Fruit fly (Drosophila melanogaster) whole organism, embryonic: Measurements from ENCODE around the gene Vha16-2.

ENCODE experiments used
- Asciz ChIP-seq: fragments of 200-800 bp; sonication (Bioruptor generic); optimal IDR thresholded peaks from 2 replicates; lab custom pipeline; 2017; ENCODE audit warnings: missing biosample characterization, mild to moderate bottlenecking, missing genetic modification characterization, missing genetic modification reagents
- Bgb ChIP-seq: fragments of 200-800 bp; sonication (Bioruptor generic); IDR thresholded peaks from 2 replicates; pipeline ENCODE4 v1.3.6; 2022; ENCODE audit warnings: missing biosample characterization, missing genetic modification characterization; ENCODE audit not compliant: partially characterized antibody
- Blimp-1 ChIP-seq: fragments of 200-800 bp; sonication (Bioruptor generic); optimal IDR thresholded peaks from 3 replicates; lab custom pipeline; 2018; ENCODE audit warnings: missing biosample characterization, missing genetic modification characterization, mild to moderate bottlenecking, moderate library complexity, missing genetic modification reagents
- CG10565 ChIP-seq: fragments of 200-800 bp; sonication (Bioruptor generic); optimal IDR thresholded peaks from 3 replicates; lab custom pipeline; 2016; ENCODE audit warnings: missing biosample characterization, mild to moderate bottlenecking, missing genetic modification characterization
- CG12104 ChIP-seq: fragments of 200-800 bp; sonication (Bioruptor generic); optimal IDR thresholded peaks from 3 replicates; lab custom pipeline; 2016; ENCODE audit warnings: missing biosample characterization, missing genetic modification characterization
- CG12236 ChIP-seq: fragments of 200-800 bp; sonication (Bioruptor generic); optimal IDR thresholded peaks from 2 replicates; lab custom pipeline; 2016; ENCODE audit warnings: missing biosample characterization, missing genetic modification characterization
- CG13775 ChIP-seq: fragments of 200-800 bp; sonication (Bioruptor generic); optimal IDR thresholded peaks from 3 replicates; lab custom pipeline; 2017; ENCODE audit warnings: missing biosample characterization, mild to moderate bottlenecking, missing genetic modification characterization
- CG14050 ChIP-seq: fragments of 200-800 bp; sonication (Bioruptor generic); IDR thresholded peaks from 3 replicates; pipeline ENCODE4 v1.3.6; 2022; ENCODE audit warnings: missing biosample characterization, missing genetic modification characterization
- CG15479 ChIP-seq: fragments of 200-800 bp; sonication (Bioruptor generic); optimal IDR thresholded peaks from 3 replicates; lab custom pipeline; 2019; ENCODE audit warnings: missing biosample characterization, mild to moderate bottlenecking, missing genetic modification characterization, moderate library complexity
- CG15514 ChIP-seq: fragments of 200-800 bp; sonication (Bioruptor generic); optimal IDR thresholded peaks from 3 replicates; lab custom pipeline; 2017; ENCODE audit warnings: missing biosample characterization, missing genetic modification characterization, mild to moderate bottlenecking, moderate library complexity, missing genetic modification reagents
- CG17912 ChIP-seq: fragments of 200-800 bp; sonication (Bioruptor generic); optimal IDR thresholded peaks from 2 replicates; lab custom pipeline; 2018; ENCODE audit warnings: missing biosample characterization, mild to moderate bottlenecking, missing genetic modification characterization
- CG18011 ChIP-seq: fragments of 200-800 bp; sonication (Bioruptor generic); optimal IDR thresholded peaks from 2 replicates; lab custom pipeline; 2017; ENCODE audit warnings: missing biosample characterization, missing genetic modification characterization, mild to moderate bottlenecking, moderate library complexity, missing genotype
- CG2712 ChIP-seq: fragments of 200-800 bp; optimal IDR thresholded peaks from 3 replicates; lab custom pipeline; 2019; ENCODE audit warnings: missing biosample characterization, mild to moderate bottlenecking, missing genetic modification characterization, moderate library complexity
- CG32767 ChIP-seq: fragments of 200-800 bp; sonication (Bioruptor generic); IDR thresholded peaks from 2 replicates; pipeline ENCODE4 v1.3.6; 2022; ENCODE audit warnings: missing biosample characterization, missing genetic modification characterization
- CG4424 ChIP-seq: fragments of 200-800 bp; sonication (Bioruptor generic); optimal IDR thresholded peaks from 3 replicates; lab custom pipeline; 2016; ENCODE audit warnings: missing biosample characterization, missing genetic modification characterization
- CG4730 ChIP-seq: fragments of 200-800 bp; sonication (Bioruptor generic); IDR thresholded peaks from 2 replicates; pipeline ENCODE4 v1.3.6; 2022; ENCODE audit warnings: missing biosample characterization, missing genetic modification characterization
- CG6272 ChIP-seq: fragments of 200-800 bp; sonication (Bioruptor generic); IDR thresholded peaks from 2 replicates; pipeline ENCODE4 v1.3.6; 2022; ENCODE audit warnings: missing biosample characterization, missing genetic modification characterization
- CG9215 ChIP-seq: fragments of 200-800 bp; sonication (Bioruptor generic); IDR thresholded peaks from 2 replicates; pipeline ENCODE4 v1.3.6; 2022; ENCODE audit warnings: missing biosample characterization, missing genetic modification characterization
- CG9797 ChIP-seq: fragments of 200-800 bp; sonication (Bioruptor generic); optimal IDR thresholded peaks from 3 replicates; lab custom pipeline; 2018; ENCODE audit warnings: missing biosample characterization, mild to moderate bottlenecking, missing genetic modification characterization
- CHES-1-like ChIP-seq: fragments of 200-800 bp; sonication (Bioruptor generic); optimal IDR thresholded peaks from 2 replicates; lab custom pipeline; 2016; ENCODE audit warnings: missing biosample characterization, missing genetic modification characterization
- Deaf1 ChIP-seq: fragments of 200-800 bp; optimal IDR thresholded peaks from 3 replicates; lab custom pipeline; 2019; ENCODE audit warnings: missing biosample characterization, mild to moderate bottlenecking, missing genetic modification characterization, moderate library complexity
- Ets65A ChIP-seq: fragments of 200-800 bp; sonication (Bioruptor generic); peaks from one replicate; lab custom pipeline; 2016; ENCODE audit warnings: missing biosample characterization, missing genetic modification characterization
- HHEX ChIP-seq: fragments of 200-800 bp; sonication (Bioruptor generic); optimal IDR thresholded peaks from 3 replicates; lab custom pipeline; 2017; ENCODE audit warnings: missing biosample characterization, mild to moderate bottlenecking, missing genetic modification characterization, missing genetic modification reagents
- Hr39 ChIP-seq: fragments of >200 bp; optimal IDR thresholded peaks from 2 replicates; lab custom pipeline; 2017
- NC2β ChIP-seq: fragments of 200-800 bp; sonication (Bioruptor generic); optimal IDR thresholded peaks from 2 replicates; lab custom pipeline; 2016; ENCODE audit warnings: missing biosample characterization, missing genetic modification characterization
- NFAT ChIP-seq: fragments of 200-800 bp; sonication (Bioruptor generic); IDR thresholded peaks from 2 replicates; pipeline ENCODE4 v1.3.6; 2022; ENCODE audit warnings: missing biosample characterization, missing genetic modification characterization
- PHDP ChIP-seq: fragments of 200-800 bp; sonication (Bioruptor generic); optimal IDR thresholded peaks from 3 replicates; lab custom pipeline; 2018; ENCODE audit warnings: missing biosample characterization, mild to moderate bottlenecking, missing genetic modification characterization, moderate library complexity
- Ptx1 ChIP-seq: fragments of 200-800 bp; sonication (Bioruptor generic); IDR thresholded peaks from 2 replicates; pipeline ENCODE4 v1.3.6; 2022; ENCODE audit warnings: missing biosample characterization, missing genetic modification characterization
- Ravus ChIP-seq: fragments of 200-800 bp; sonication (Bioruptor generic); IDR thresholded peaks from 2 replicates; pipeline ENCODE4 v1.3.6; 2022; ENCODE audit warnings: missing biosample characterization, missing genetic modification characterization
- Rfx ChIP-seq: fragments of 200-800 bp; sonication (Bioruptor generic); IDR thresholded peaks from 2 replicates; pipeline ENCODE4 v1.3.6; 2022; ENCODE audit warnings: missing biosample characterization, missing genetic modification characterization
- Sox102F ChIP-seq: fragments of 200-800 bp; sonication (Bioruptor generic); optimal IDR thresholded peaks from 2 replicates; lab custom pipeline; 2018; ENCODE audit warnings: missing biosample characterization, mild to moderate bottlenecking, missing genetic modification characterization, moderate library complexity
- TFAM ChIP-seq: fragments of 200-800 bp; sonication (Bioruptor generic); optimal IDR thresholded peaks from 2 replicates; lab custom pipeline; 2017; ENCODE audit warnings: missing biosample characterization, missing genetic modification characterization, inconsistent platforms
- ase ChIP-seq: fragments of 200-800 bp; sonication (Bioruptor generic); IDR thresholded peaks from 3 replicates; pipeline ENCODE4 v1.3.6; 2022; ENCODE audit warnings: missing biosample characterization, missing genetic modification characterization
- bab2 ChIP-seq: fragments of 200-800 bp; sonication (Bioruptor generic); optimal IDR thresholded peaks from 2 replicates; lab custom pipeline; 2016; ENCODE audit warnings: missing biosample characterization, missing genetic modification characterization
- chif ChIP-seq, 2 experiments: fragments of 200-800 bp; sonication (Bioruptor generic); optimal IDR thresholded peaks; 3 replicates each; lab custom pipeline; 2016; ENCODE audit warnings: missing biosample characterization in 2 of 2, missing genetic modification characterization in 2 of 2
- corto ChIP-seq: fragments of 200-800 bp; sonication (Bioruptor generic); optimal IDR thresholded peaks from 2 replicates; lab custom pipeline; 2016; ENCODE audit warnings: missing biosample characterization, mild to moderate bottlenecking, missing genetic modification characterization, moderate library complexity
- crp ChIP-seq, 2 experiments: fragments of 200-800 bp; sonication (Bioruptor generic); optimal IDR thresholded peaks; 2 replicates in 1 of 2; 3 replicates in 1 of 2; lab custom pipeline; 2017; ENCODE audit warnings: missing biosample characterization in 2 of 2, missing genetic modification characterization in 2 of 2, mild to moderate bottlenecking in 1 of 2, moderate library complexity in 1 of 2
- en ChIP-seq: fragments of 200-800 bp; sonication (Bioruptor generic); optimal IDR thresholded peaks from 2 replicates; lab custom pipeline; 2016; ENCODE audit warnings: missing biosample characterization, missing genetic modification characterization
- exex ChIP-seq: fragments of 200-800 bp; sonication (Bioruptor generic); optimal IDR thresholded peaks from 4 replicates; lab custom pipeline; 2018; ENCODE audit warnings: missing biosample characterization, mild to moderate bottlenecking, missing genetic modification characterization, moderate library complexity
- fu2 ChIP-seq: fragments of 200-800 bp; sonication (Bioruptor generic); optimal IDR thresholded peaks from 2 replicates; lab custom pipeline; 2016; ENCODE audit warnings: missing biosample characterization, missing genetic modification characterization
- maf-S ChIP-seq: fragments of 200-800 bp; sonication (Bioruptor generic); optimal IDR thresholded peaks from 2 replicates; lab custom pipeline; 2016; ENCODE audit warnings: missing biosample characterization, missing genetic modification characterization
- mirr ChIP-seq: fragments of 200-800 bp; sonication (Bioruptor generic); optimal IDR thresholded peaks from 3 replicates; lab custom pipeline; 2018; ENCODE audit warnings: missing biosample characterization, mild to moderate bottlenecking, missing genetic modification characterization
- peb ChIP-seq: fragments of 200-800 bp; sonication (Bioruptor generic); IDR thresholded peaks from 2 replicates; pipeline ENCODE4 v1.3.6; 2022; ENCODE audit warnings: missing biosample characterization, missing genetic modification characterization
- row ChIP-seq: fragments of 200-800 bp; sonication (Bioruptor generic); IDR thresholded peaks from 3 replicates; pipeline ENCODE4 v1.3.6; 2022; ENCODE audit warnings: missing biosample characterization, missing genetic modification characterization
- run ChIP-seq: fragments of 200-800 bp; sonication (Bioruptor generic); optimal IDR thresholded peaks from 3 replicates; lab custom pipeline; 2018; ENCODE audit warnings: missing biosample characterization, mild to moderate bottlenecking, missing genetic modification characterization
- tin ChIP-seq: fragments of 200-800 bp; sonication (Bioruptor generic); optimal IDR thresholded peaks from 3 replicates; lab custom pipeline; 2016; ENCODE audit warnings: missing biosample characterization, missing genetic modification characterization
- tio ChIP-seq: fragments of 200-800 bp; sonication (Bioruptor generic); optimal IDR thresholded peaks from 2 replicates; lab custom pipeline; 2017; ENCODE audit warnings: missing biosample characterization, missing genetic modification characterization, inconsistent platforms
- tna ChIP-seq: fragments of 200-800 bp; sonication (Bioruptor generic); IDR thresholded peaks from 2 replicates; pipeline ENCODE4 v1.3.6; 2022; ENCODE audit warnings: missing biosample characterization, missing genetic modification characterization; ENCODE audit not compliant: partially characterized antibody
- tup ChIP-seq: fragments of 200-800 bp; sonication (Bioruptor generic); optimal IDR thresholded peaks from 2 replicates; lab custom pipeline; 2016; ENCODE audit warnings: missing biosample characterization, mild to moderate bottlenecking, missing genetic modification characterization, moderate library complexity
- z ChIP-seq: fragments of 200-800 bp; sonication (Bioruptor generic); IDR thresholded peaks from 3 replicates; pipeline ENCODE4 v1.3.6; 2022; ENCODE audit warnings: missing biosample characterization, missing genetic modification characterization
- zen ChIP-seq: fragments of 200-800 bp; sonication (Bioruptor generic); optimal IDR thresholded peaks from 3 replicates; lab custom pipeline; 2018; ENCODE audit warnings: missing biosample characterization, mild to moderate bottlenecking, missing genetic modification characterization, moderate library complexity

Gene Vha16-2

dm6 chr3L:11429695-11430094 lies 45.1 kb upstream of the Vha16-2 start (continued):
- no peak for TF ChIP-seq corto (GFP tag; lab: Kevin White, UChicago)
- no peak for TF ChIP-seq CG6272
- TF ChIP-seq tup (GFP tag; lab: Kevin White, UChicago), result no peak
- TF ChIP-seq run, result no peak
- TF ChIP-seq fu2, result peak; percentile 10
- TF ChIP-seq exex (tag; lab: Kevin White, UChicago), result no peak
- no peak for TF ChIP-seq TFAM
- TF ChIP-seq z (GFP tag; lab: Robert Waterston, UW), result no peak
- TF ChIP-seq zen (tag; lab: Kevin White, UChicago), result no peak
- TF ChIP-seq Ets65A (GFP tag; lab: Kevin White, UChicago), result peak; percentile 79
- TF ChIP-seq Deaf1 (tag; lab: Kevin White, UChicago), result no peak
- no peak for TF ChIP-seq bab2 (GFP tag; lab: Kevin White, UChicago)
- TF ChIP-seq CG10565 (GFP tag; lab: Kevin White, UChicago), result no peak
- peak; percentile 57 for TF ChIP-seq CG13775
- peak; percentile 48 for TF ChIP-seq CG2712 (tag; lab: Kevin White, UChicago)
- no peak for TF ChIP-seq Bgb (GFP tag; lab: Robert Waterston, UW)
- no peak for TF ChIP-seq crp (GFP tag; optimal IDR thresholded peaks at IDR 0.05; lab: Kevin White, UChicago)
- TF ChIP-seq CG12236 (GFP tag; lab: Kevin White, UChicago), result no peak
- TF ChIP-seq tio (GFP tag; lab: Kevin White, UChicago), result peak; percentile 3
- peak; percentile 40 for TF ChIP-seq Blimp-1
- TF ChIP-seq CG17912 (GFP tag; lab: Kevin White, UChicago), result no peak
- peak; percentile 26 for TF ChIP-seq CG4424 (GFP tag; lab: Kevin White, UChicago)
- TF ChIP-seq Hr39 (lab: Kevin White, UChicago), result no peak
- no peak for TF ChIP-seq tna
- TF ChIP-seq Ravus (GFP tag; lab: Robert Waterston, UW), result no peak
- peak; percentile 20 to 44 for TF ChIP-seq chif (GFP tag; optimal IDR thresholded peaks at IDR 0.05; lab: Kevin White, UChicago)
- no peak for TF ChIP-seq CG15479 (GFP tag; lab: Kevin White, UChicago)
- TF ChIP-seq CG14050 (GFP tag; lab: Robert Waterston, UW), result no peak
- no peak for TF ChIP-seq CG15514 (GFP tag; lab: Kevin White, UChicago)
- TF ChIP-seq peb, result no peak

DNA sequence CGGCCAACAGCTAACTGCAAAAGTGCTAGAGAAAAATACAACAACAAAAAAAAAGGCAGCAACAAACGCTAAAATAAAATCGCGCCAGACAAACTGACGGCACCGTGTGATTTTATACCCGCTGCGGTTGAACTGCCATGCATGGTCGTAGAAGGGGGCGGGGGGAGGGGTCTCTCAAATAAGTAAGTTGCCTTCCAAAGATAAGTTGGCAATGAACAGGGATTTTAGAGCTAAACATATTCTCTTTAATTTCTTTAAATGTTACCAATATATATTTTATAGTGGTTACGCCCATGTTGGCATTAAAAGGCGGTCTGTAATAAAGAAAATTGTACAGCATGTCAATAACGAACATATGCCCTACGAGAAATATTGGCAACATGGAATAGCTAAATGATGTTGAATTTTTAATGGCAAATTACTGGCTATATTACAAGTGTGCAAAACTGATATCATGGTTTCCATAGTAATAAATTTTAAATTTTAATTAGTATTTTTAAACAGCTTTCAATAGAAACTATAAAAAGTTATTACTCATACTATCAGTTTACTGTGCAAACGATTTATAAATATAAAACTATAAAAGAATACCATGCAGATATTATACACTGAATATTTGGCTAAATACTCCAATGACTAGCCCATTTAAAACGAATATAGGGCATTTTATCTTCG lies 43.4 kb upstream of the Vha16-2 start:
- TF ChIP-seq PHDP (peak; percentile 78), CHES-1-like (GFP tag; lab: Kevin White, UChicago) (peak; percentile 59), ase (GFP tag; lab: Robert Waterston, UW) (peak; percentile 70; the same call in 1 of the 3 replicates), CG9797 (GFP tag; lab: Kevin White, UChicago) (no peak), Ptx1 (GFP tag; lab: Robert Waterston, UW) (peak; percentile 87), Asciz (no peak), zen (tag; lab: Kevin White, UChicago) (peak; percentile 68), NFAT (GFP tag; lab: Robert Waterston, UW) (peak; percentile 42; the same call in 1 of the 2 replicates), mirr (GFP tag; lab: Kevin White, UChicago) (no peak), CG18011 (GFP tag; lab: Kevin White, UChicago) (peak; percentile 26), CG12104 (GFP tag; lab: Kevin White, UChicago) (no peak), en (GFP tag; lab: Kevin White, UChicago) (peak; percentile 12), Rfx (GFP tag; lab: Robert Waterston, UW) (peak; percentile 87), CG4730 (GFP tag; lab: Robert Waterston, UW) (0 out of 2 replicates have a peak, but pooled peaks have one; percentile 54), CG9215 (GFP tag; lab: Robert Waterston, UW) (peak; percentile 17; the same call in 1 of the 2 replicates), tup (GFP tag; lab: Kevin White, UChicago) (peak; percentile 50), NC2β (peak; percentile 56), tin (GFP tag; lab: Kevin White, UChicago) (peak; percentile 38), Sox102F (GFP tag; lab: Kevin White, UChicago) (peak; percentile 90), maf-S (GFP tag; lab: Kevin White, UChicago) (peak; percentile 39), row (GFP tag; lab: Robert Waterston, UW) (peak; percentile 80), CG32767 (GFP tag; lab: Robert Waterston, UW) (peak; percentile 50; the same call in 1 of the 2 replicates), HHEX (GFP tag; lab: Kevin White, UChicago) (peak; percentile 66)
